Fruit fly (Drosophila melanogaster): ENCODE data around the gene Pop4.

DNA sequence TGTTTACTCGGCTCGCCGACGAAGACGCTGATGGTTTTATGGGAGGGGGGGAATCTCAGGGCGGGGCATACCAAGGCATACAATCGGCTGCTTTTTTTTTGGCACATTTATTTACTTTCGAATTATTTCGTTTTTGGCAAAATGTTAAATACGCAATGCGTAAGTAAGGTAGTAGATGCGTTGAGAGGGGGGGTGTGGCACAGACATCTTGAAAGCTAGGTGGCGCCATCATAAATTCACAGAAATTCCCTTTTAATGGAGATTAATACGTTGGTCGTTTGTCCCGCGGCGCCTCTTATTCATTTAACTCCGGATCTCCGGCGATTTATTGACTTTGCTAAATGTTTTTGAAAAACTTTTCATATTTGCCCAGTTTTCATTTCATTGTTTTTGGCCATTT, 36.9 kb downstream of the Pop4 start:
- no peak for TF ChIP-seq pan (optimal IDR thresholded peaks at IDR 0.05)
- TF ChIP-seq Dfd (GFP tag; optimal IDR thresholded peaks at IDR 0.05) = no peak
- TF ChIP-seq tai (GFP tag; optimal IDR thresholded peaks at IDR 0.05) = no peak
- no peak for TF ChIP-seq woc (GFP tag; optimal IDR thresholded peaks at IDR 0.05)
- TF ChIP-seq Hr78 (GFP tag; optimal IDR thresholded peaks at IDR 0.05) = no peak
- no peak for TF ChIP-seq N (GFP tag; optimal IDR thresholded peaks at IDR 0.05)
- no peak for TF ChIP-seq dl (GFP tag; optimal IDR thresholded peaks at IDR 0.05; ENCODE audit: insufficient read depth in 1 of 2, partially characterized antibody in 2 of 2)
- TF ChIP-seq rgr (GFP tag; optimal IDR thresholded peaks at IDR 0.05) = no peak
- no peak for TF ChIP-seq Myc (optimal IDR thresholded peaks at IDR 0.05)
- no peak for TF ChIP-seq psq (GFP tag; optimal IDR thresholded peaks at IDR 0.05)

All from whole organism, wandering third instar larva.